Worm (Caenorhabditis elegans): Measurements from ENCODE around the gene ubc-18.

ce11 chrIII:7032070-7032469, 36.3 kb downstream of the ubc-18 start:
- TF ChIP-seq nhr-76 (tag; optimal IDR thresholded peaks at IDR 0.05) (no peak), sem-2 (GFP tag; optimal IDR thresholded peaks at IDR 0.05) (no peak), snpc-4 (tag; optimal IDR thresholded peaks at IDR 0.05) (no peak), mab-5 (tag; optimal IDR thresholded peaks at IDR 0.05) (no peak), ztf-11 (tag; optimal IDR thresholded peaks at IDR 0.05) (no peak), ham-2 (GFP tag; optimal IDR thresholded peaks at IDR 0.05) (no peak), sptf-1 (tag; optimal IDR thresholded peaks at IDR 0.05) (no peak)

All from whole organism, mixed stage, embryonic.